Fruit fly (Drosophila melanogaster): ENCODE data around the gene Dys.

- TF ChIP-seq bab1 (GFP tag; optimal IDR thresholded peaks at IDR 0.05) (no peak), pad (GFP tag; optimal IDR thresholded peaks at IDR 0.05) (no peak), kay (GFP tag; ENCODE audit: borderline replicate concordance) (no peak)
These were observed 111.1 kb downstream of the Dys start for dm6 chr3R:19571938-19572337.

All from whole organism, adult.